Worm (Caenorhabditis elegans) whole organism, young adult: ENCODE results near the gene F09E10.5.

Source experiments
- T26A5.8 ChIP-seq: sonication (generic microtip); optimal IDR thresholded peaks from 2 replicates; lab custom pipeline; 2016; ENCODE audit warnings: missing genetic modification characterization, missing compliant biosample characterization
- dpl-1 ChIP-seq: fragments of 150-350 bp; optimal IDR thresholded peaks from 2 replicates; lab custom pipeline; 2014; ENCODE audit warnings: missing biosample characterization, missing genetic modification reagents, missing genetic modification characterization
- him-1 ChIP-seq: sonication (generic microtip); optimal IDR thresholded peaks from 2 replicates; lab custom pipeline; 2016; ENCODE audit warnings: missing genotype, missing genetic modification reagents, missing genetic modification characterization, missing compliant biosample characterization
- hmg-20 ChIP-seq: fragments of 200-800 bp; sonication (Bioruptor generic); IDR thresholded peaks from 2 replicates; pipeline ENCODE4 v1.3.6; 2022; ENCODE audit warnings: missing genetic modification reagents, missing genetic modification characterization, missing compliant biosample characterization
- lin-35 ChIP-seq, 3 experiments: fragments of 150-350 bp in 2 of 3; sonication (generic microtip) in 1 of 3; optimal IDR thresholded peaks; 2 replicates each; lab custom pipeline; 2014 to 2018; ENCODE audit warnings: missing biosample characterization in 3 of 3, missing genetic modification characterization in 3 of 3, missing genetic modification reagents in 3 of 3
- lir-1 ChIP-seq: fragments of 200-800 bp; sonication (Bioruptor generic); conservative IDR thresholded peaks from 2 replicates; pipeline ENCODE4 v1.3.6; 2022; ENCODE audit warnings: missing genetic modification reagents, missing genetic modification characterization, missing compliant biosample characterization
- mxl-1 ChIP-seq: sonication (generic microtip); optimal IDR thresholded peaks from 2 replicates; lab custom pipeline; 2016; ENCODE audit warnings: missing genetic modification characterization, missing compliant biosample characterization
- rec-8 ChIP-seq, 2 experiments: sonication (generic microtip); optimal IDR thresholded peaks; 2 replicates each; lab custom pipeline; 2016; ENCODE audit warnings: mild to moderate bottlenecking in 2 of 2, missing genetic modification characterization in 2 of 2, missing genetic modification reagents in 2 of 2, missing genotype in 2 of 2, missing biosample characterization in 1 of 2, missing compliant biosample characterization in 1 of 2, moderate library complexity in 1 of 2
- snpc-4 ChIP-seq, 5 experiments: fragments of 150-350 bp in 1 of 5; sonication (generic microtip) in 4 of 5; optimal IDR thresholded peaks; 2 replicates each; lab custom pipeline; 2014 to 2018; ENCODE audit warnings: missing genetic modification characterization in 5 of 5, missing biosample characterization in 3 of 5, antibody characterized with exemption in 2 of 5, mild to moderate bottlenecking in 2 of 5, missing compliant biosample characterization in 2 of 5, missing genotype in 2 of 5, moderate library complexity in 2 of 5, missing genetic modification reagents in 1 of 5
- sptf-2 ChIP-seq: fragments of 200-800 bp; sonication (Bioruptor generic); optimal IDR thresholded peaks from 2 replicates; lab custom pipeline; 2018; ENCODE audit warnings: mild to moderate bottlenecking, missing genetic modification characterization, missing compliant biosample characterization
- tbx-9 ChIP-seq: sonication (generic microtip); optimal IDR thresholded peaks from 2 replicates; lab custom pipeline; 2016; ENCODE audit warnings: borderline replicate concordance, missing genetic modification characterization, inconsistent platforms, missing compliant biosample characterization

DNA sequence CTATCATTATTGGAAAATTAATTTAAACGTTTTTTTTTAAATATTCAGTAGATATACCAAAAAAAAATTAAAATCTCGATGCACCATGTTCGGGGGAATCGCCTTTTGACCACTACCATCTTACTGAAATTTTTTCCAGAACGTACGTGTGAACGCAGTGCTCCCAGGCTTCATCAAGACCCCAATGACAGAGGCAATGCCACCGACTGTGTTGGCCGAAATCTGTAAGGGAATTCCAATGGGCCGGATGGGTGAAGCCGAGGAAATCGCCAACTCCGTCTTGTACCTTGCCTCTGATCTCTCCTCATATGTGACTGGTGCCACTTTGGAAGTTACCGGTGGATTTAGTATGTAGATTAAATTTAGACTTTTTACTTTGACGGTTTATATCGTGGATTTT lies 5.4 kb downstream of the F09E10.5 start:
- TF ChIP-seq lin-35 (GFP tag; optimal IDR thresholded peaks at IDR 0.05; lab: Kevin White, UChicago) (no peak), hmg-20 (no peak), T26A5.8 (tag; lab: Kevin White, UChicago) (no peak), mxl-1 (tag; lab: Kevin White, UChicago) (no peak), rec-8 (tag; optimal IDR thresholded peaks at IDR 0.05; lab: Kevin White, UChicago) (no peak), tbx-9 (tag; lab: Kevin White, UChicago) (no peak), sptf-2 (GFP tag; lab: Kevin White, UChicago) (no peak), lir-1 (no peak), him-1 (tag; lab: Kevin White, UChicago) (no peak), snpc-4 (GFP tag; optimal IDR thresholded peaks at IDR 0.05; lab: Kevin White, UChicago) (no peak), snpc-4 (tag; optimal IDR thresholded peaks at IDR 0.05; lab: Kevin White, UChicago) (no peak), dpl-1 (GFP tag; lab: Kevin White, UChicago) (no peak)
